Fruit fly (Drosophila melanogaster) whole organism, embryonic: Measurements from ENCODE around the gene CG16779.
A peak's percentile ranks its signal among the peaks of the same experiment; 100 is the strongest.

Experiments used
- Abd-B ChIP-seq: fragments of 200-800 bp; sonication (Bioruptor generic); optimal IDR thresholded peaks from 2 replicates; lab custom pipeline; 2018; ENCODE audit warnings: missing biosample characterization, mild to moderate bottlenecking, missing genetic modification characterization, moderate library complexity
- Asciz ChIP-seq: fragments of 200-800 bp; sonication (Bioruptor generic); optimal IDR thresholded peaks from 2 replicates; lab custom pipeline; 2017; ENCODE audit warnings: missing biosample characterization, mild to moderate bottlenecking, missing genetic modification characterization, missing genetic modification reagents
- BEAF-32 ChIP-seq: fragments of 200-800 bp; sonication (Bioruptor generic); optimal IDR thresholded peaks from 3 replicates; lab custom pipeline; 2017; ENCODE audit warnings: missing biosample characterization, missing genetic modification characterization, mild to moderate bottlenecking, moderate library complexity, missing genetic modification reagents
- CG10462 ChIP-seq: fragments of 200-800 bp; sonication (Bioruptor generic); optimal IDR thresholded peaks from 2 replicates; lab custom pipeline; 2016; ENCODE audit warnings: missing biosample characterization, missing genetic modification characterization
- CG12071 ChIP-seq: fragments of 200-800 bp; sonication (Bioruptor generic); optimal IDR thresholded peaks from 3 replicates; lab custom pipeline; 2018; ENCODE audit warnings: missing biosample characterization, mild to moderate bottlenecking, missing genetic modification characterization
- CG16813 ChIP-seq: fragments of 200-800 bp; sonication (Bioruptor generic); IDR thresholded peaks from 3 replicates; pipeline ENCODE4 v1.3.6; 2022; ENCODE audit warnings: missing biosample characterization, missing genetic modification characterization; ENCODE audit not compliant: partially characterized antibody
- CG2116 ChIP-seq: fragments of 200-800 bp; sonication (Bioruptor generic); optimal IDR thresholded peaks from 3 replicates; lab custom pipeline; 2018; ENCODE audit warnings: missing biosample characterization, mild to moderate bottlenecking, missing genetic modification characterization
- CG30403 ChIP-seq: fragments of 200-800 bp; sonication (Bioruptor generic); optimal IDR thresholded peaks from 3 replicates; lab custom pipeline; 2016; ENCODE audit warnings: missing biosample characterization, missing genetic modification characterization
- CG31224 ChIP-seq: fragments of 200-800 bp; sonication (Bioruptor generic); IDR thresholded peaks from 2 replicates; pipeline ENCODE4 v1.3.6; 2022; ENCODE audit warnings: missing biosample characterization, missing genetic modification characterization
- CG32532 ChIP-seq: fragments of 200-800 bp; sonication (Bioruptor generic); IDR thresholded peaks from 2 replicates; pipeline ENCODE4 v1.3.6; 2022; ENCODE audit warnings: missing biosample characterization, missing genetic modification characterization
- CG33557 ChIP-seq: fragments of 200-800 bp; sonication (Bioruptor generic); optimal IDR thresholded peaks from 2 replicates; lab custom pipeline; 2019; ENCODE audit warnings: missing biosample characterization, mild to moderate bottlenecking, missing genetic modification characterization, moderate library complexity
- CG34376 ChIP-seq: fragments of 200-800 bp; sonication (Bioruptor generic); optimal IDR thresholded peaks from 2 replicates; lab custom pipeline; 2018; ENCODE audit warnings: missing biosample characterization, mild to moderate bottlenecking, missing genetic modification characterization
- CG3838 ChIP-seq: fragments of 200-800 bp; sonication (Bioruptor generic); optimal IDR thresholded peaks from 3 replicates; lab custom pipeline; 2016; ENCODE audit warnings: missing biosample characterization, missing genetic modification characterization
- CG3847 ChIP-seq: fragments of 200-800 bp; sonication (Bioruptor generic); IDR thresholded peaks from 2 replicates; pipeline ENCODE4 v1.3.6; 2022; ENCODE audit warnings: missing biosample characterization, missing genetic modification characterization
- CG4854 ChIP-seq: fragments of 200-800 bp; sonication (Bioruptor generic); optimal IDR thresholded peaks from 2 replicates; lab custom pipeline; 2016; ENCODE audit warnings: missing biosample characterization, missing genetic modification characterization, inconsistent platforms
- CG5180 ChIP-seq: fragments of 200-800 bp; sonication (Bioruptor generic); optimal IDR thresholded peaks from 3 replicates; lab custom pipeline; 2017; ENCODE audit warnings: missing biosample characterization, missing genetic modification characterization, mild to moderate bottlenecking, moderate library complexity, missing genetic modification reagents
- CG5245 ChIP-seq: fragments of 200-800 bp; sonication (Bioruptor generic); optimal IDR thresholded peaks from 3 replicates; lab custom pipeline; 2016; ENCODE audit warnings: missing biosample characterization, missing genetic modification characterization
- CG6683 ChIP-seq: fragments of 200-800 bp; sonication (Bioruptor generic); optimal IDR thresholded peaks from 2 replicates; lab custom pipeline; 2017; ENCODE audit warnings: missing biosample characterization, mild to moderate bottlenecking, missing genetic modification characterization, missing genetic modification reagents
- CG6689 ChIP-seq: fragments of 200-800 bp; sonication (Bioruptor generic); IDR thresholded peaks from 2 replicates; pipeline ENCODE4 v1.3.6; 2022; ENCODE audit warnings: missing biosample characterization, missing genetic modification characterization
- CG7786 ChIP-seq: fragments of 200-800 bp; sonication (Bioruptor generic); optimal IDR thresholded peaks from 2 replicates; lab custom pipeline; 2016; ENCODE audit warnings: missing biosample characterization, missing genetic modification characterization
- CG8388 ChIP-seq: fragments of 200-800 bp; sonication (Bioruptor generic); optimal IDR thresholded peaks from 2 replicates; lab custom pipeline; 2019; ENCODE audit warnings: missing biosample characterization, mild to moderate bottlenecking, missing genetic modification characterization, moderate library complexity
- CG9817 ChIP-seq: fragments of 200-800 bp; sonication (Bioruptor generic); optimal IDR thresholded peaks from 2 replicates; lab custom pipeline; 2018; ENCODE audit warnings: missing biosample characterization, mild to moderate bottlenecking, missing genetic modification characterization, moderate library complexity
- Doc3 ChIP-seq: fragments of 200-800 bp; sonication (Bioruptor generic); IDR thresholded peaks from 3 replicates; pipeline ENCODE4 v1.3.6; 2022; ENCODE audit warnings: missing biosample characterization, missing genetic modification characterization; ENCODE audit not compliant: partially characterized antibody
- Ets65A ChIP-seq: fragments of 200-800 bp; sonication (Bioruptor generic); peaks from one replicate; lab custom pipeline; 2016; ENCODE audit warnings: missing biosample characterization, missing genetic modification characterization
- HHEX ChIP-seq: fragments of 200-800 bp; sonication (Bioruptor generic); optimal IDR thresholded peaks from 3 replicates; lab custom pipeline; 2017; ENCODE audit warnings: missing biosample characterization, mild to moderate bottlenecking, missing genetic modification characterization, missing genetic modification reagents
- MTF-1 ChIP-seq: fragments of 200-800 bp; sonication (Bioruptor generic); optimal IDR thresholded peaks from 2 replicates; lab custom pipeline; 2018; ENCODE audit warnings: missing biosample characterization, mild to moderate bottlenecking, missing genetic modification characterization, borderline replicate concordance
- NK7.1 ChIP-seq: fragments of 200-800 bp; sonication (Bioruptor generic); optimal IDR thresholded peaks from 3 replicates; lab custom pipeline; 2016; ENCODE audit warnings: missing biosample characterization, missing genetic modification characterization
- Sin3A ChIP-seq: fragments of >200 bp; optimal IDR thresholded peaks from 2 replicates; lab custom pipeline; 2018
- Sry-δ ChIP-seq: fragments of 200-800 bp; sonication (Bioruptor generic); optimal IDR thresholded peaks from 2 replicates; lab custom pipeline; 2016; ENCODE audit warnings: missing biosample characterization, missing genetic modification characterization
- al ChIP-seq: fragments of 200-800 bp; sonication (Bioruptor generic); IDR thresholded peaks from 2 replicates; pipeline ENCODE4 v1.3.6; 2022; ENCODE audit warnings: missing biosample characterization, missing genetic modification characterization
- br ChIP-seq: fragments of >200 bp; optimal IDR thresholded peaks from 2 replicates; lab custom pipeline; 2017
- dimm ChIP-seq: fragments of 200-800 bp; sonication (Bioruptor generic); IDR thresholded peaks from 2 replicates; pipeline ENCODE4 v1.3.6; 2022; ENCODE audit warnings: missing biosample characterization, missing genetic modification characterization
- dysf ChIP-seq: fragments of 200-800 bp; sonication (Bioruptor generic); IDR thresholded peaks from 3 replicates; pipeline ENCODE4 v1.3.6; 2022; ENCODE audit warnings: missing biosample characterization, missing genetic modification characterization
- esg ChIP-seq: fragments of 200-800 bp; sonication (Bioruptor generic); conservative IDR thresholded peaks from 2 replicates; pipeline ENCODE4 v1.3.6; 2022; ENCODE audit warnings: missing biosample characterization, missing genetic modification characterization
- fd96Cb ChIP-seq: fragments of 200-800 bp; sonication (Bioruptor generic); optimal IDR thresholded peaks from 2 replicates; lab custom pipeline; 2018; ENCODE audit warnings: missing biosample characterization, mild to moderate bottlenecking, missing genetic modification characterization, moderate library complexity
- fu2 ChIP-seq: fragments of 200-800 bp; sonication (Bioruptor generic); optimal IDR thresholded peaks from 2 replicates; lab custom pipeline; 2016; ENCODE audit warnings: missing biosample characterization, missing genetic modification characterization
- gcm2 ChIP-seq: fragments of 200-800 bp; sonication (Bioruptor generic); optimal IDR thresholded peaks from 2 replicates; lab custom pipeline; 2016; ENCODE audit warnings: missing biosample characterization, missing genetic modification characterization
- gt ChIP-seq: fragments of 200-800 bp; sonication (Bioruptor generic); IDR thresholded peaks from 2 replicates; pipeline ENCODE4 v1.3.6; 2022; ENCODE audit warnings: missing biosample characterization, missing genetic modification characterization
- hkb ChIP-seq, 2 experiments: fragments of 200-800 bp in 1 of 2; fragments of >200 bp in 1 of 2; sonication (Bioruptor generic) in 1 of 2; IDR thresholded peaks in 1 of 2; optimal IDR thresholded peaks in 1 of 2; 2 replicates each; pipeline versions ENCODE4 v1.3.6 to Lab custom; 2017 to 2022; ENCODE audit warnings: missing biosample characterization in 1 of 2, missing genetic modification characterization in 1 of 2
- jumu ChIP-seq: fragments of 200-800 bp; sonication (Bioruptor generic); optimal IDR thresholded peaks from 3 replicates; lab custom pipeline; 2016; ENCODE audit warnings: missing biosample characterization, missing genetic modification characterization
- lmd ChIP-seq: fragments of 200-800 bp; sonication (Bioruptor generic); IDR thresholded peaks from 2 replicates; pipeline ENCODE4 v1.3.6; 2022; ENCODE audit warnings: missing biosample characterization, missing genetic modification characterization
- odd ChIP-seq: fragments of 200-800 bp; sonication (Bioruptor generic); optimal IDR thresholded peaks from 2 replicates; lab custom pipeline; 2017; ENCODE audit warnings: missing biosample characterization, mild to moderate bottlenecking, missing genetic modification characterization
- pho ChIP-seq: fragments of 200-800 bp; sonication (Bioruptor generic); optimal IDR thresholded peaks from 2 replicates; lab custom pipeline; 2016; ENCODE audit warnings: missing biosample characterization, missing genetic modification characterization
- sens ChIP-seq: fragments of 200-800 bp; sonication (Bioruptor generic); peaks from one replicate; lab custom pipeline; 2016; ENCODE audit warnings: missing biosample characterization, missing genetic modification characterization
- sim ChIP-seq: fragments of 200-800 bp; sonication (Bioruptor generic); IDR thresholded peaks from 2 replicates; pipeline ENCODE4 v1.3.6; 2022; ENCODE audit warnings: missing biosample characterization, missing genetic modification characterization
- sisA ChIP-seq: fragments of 200-800 bp; sonication (Bioruptor generic); IDR thresholded peaks from 2 replicates; pipeline ENCODE4 v1.3.6; 2022; ENCODE audit warnings: missing biosample characterization, missing genetic modification characterization
- ssp ChIP-seq: fragments of 200-800 bp; sonication (Bioruptor generic); IDR thresholded peaks from 2 replicates; pipeline ENCODE4 v1.3.6; 2022; ENCODE audit warnings: missing biosample characterization, missing genetic modification characterization
- stwl ChIP-seq: fragments of 200-800 bp; sonication (Bioruptor generic); optimal IDR thresholded peaks from 3 replicates; lab custom pipeline; 2018; ENCODE audit warnings: missing biosample characterization, mild to moderate bottlenecking, missing genetic modification characterization, moderate library complexity
- tna ChIP-seq: fragments of 200-800 bp; sonication (Bioruptor generic); IDR thresholded peaks from 2 replicates; pipeline ENCODE4 v1.3.6; 2022; ENCODE audit warnings: missing biosample characterization, missing genetic modification characterization; ENCODE audit not compliant: partially characterized antibody
- toy ChIP-seq: fragments of 200-800 bp; sonication (Bioruptor generic); IDR thresholded peaks from 2 replicates; pipeline ENCODE4 v1.3.6; 2022; ENCODE audit warnings: missing biosample characterization, missing genetic modification characterization
- vvl ChIP-seq: fragments of 200-800 bp; sonication (Bioruptor generic); IDR thresholded peaks from 2 replicates; pipeline ENCODE4 v1.3.6; 2022; ENCODE audit warnings: missing biosample characterization, missing genetic modification characterization

The CG16779 gene

DNA sequence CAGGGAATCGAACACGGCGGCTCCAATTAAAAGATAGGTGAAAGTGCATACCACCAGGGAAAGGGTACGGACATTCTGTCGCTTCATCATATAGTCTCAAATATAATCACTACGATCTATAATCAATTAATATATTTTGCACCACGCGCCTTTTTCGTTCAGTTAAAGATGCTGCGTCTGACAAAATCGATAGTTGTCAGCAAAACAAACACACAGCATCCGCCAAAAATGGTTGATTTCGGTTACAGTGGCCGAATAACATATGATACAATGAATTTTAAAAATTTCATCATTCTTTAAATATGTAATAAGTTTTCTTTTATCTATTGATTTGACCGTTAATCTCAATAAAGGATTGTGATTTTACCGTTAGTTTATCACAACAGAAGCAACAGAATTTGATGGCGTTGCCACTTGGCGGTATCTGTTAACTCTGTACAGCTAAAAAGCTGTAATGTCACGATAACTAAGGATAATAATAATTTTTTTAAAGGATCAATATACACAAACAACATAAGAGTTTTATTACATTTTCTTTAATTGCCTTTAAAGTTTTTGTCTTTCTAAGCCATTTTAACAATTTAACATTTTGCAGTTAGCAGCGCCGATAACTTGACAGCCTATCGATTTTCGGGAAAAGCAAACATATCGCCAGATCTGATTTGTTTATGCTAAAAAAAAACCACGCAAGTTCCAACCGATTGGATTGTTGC is 81.4 kb downstream of the CG16779 start, which contains the start of the genes Task7 and alpha-Man-IIa (continued):
- TF ChIP-seq Abd-B (no peak), gt (no peak), CG5245 (GFP tag; lab: Kevin White, UChicago) (no peak), CG33557 (no peak), ssp (no peak), CG3847 (no peak), vvl (GFP tag; lab: Robert Waterston, UW) (no peak), al (GFP tag; lab: Robert Waterston, UW) (no peak), fd96Cb (tag; lab: Kevin White, UChicago) (no peak), toy (GFP tag; lab: Robert Waterston, UW) (no peak), CG5180 (GFP tag; lab: Kevin White, UChicago) (peak; percentile 46), lmd (GFP tag; lab: Robert Waterston, UW) (no peak), esg (GFP tag; lab: Robert Waterston, UW) (no peak), jumu (no peak), stwl (peak; percentile 58), sens (peak; percentile 83), CG4854 (GFP tag; lab: Kevin White, UChicago) (no peak), dysf (GFP tag; lab: Robert Waterston, UW) (no peak), BEAF-32 (peak; percentile 46), Sin3A (peak; percentile 24), CG34376 (GFP tag; lab: Kevin White, UChicago) (no peak), CG12071 (GFP tag; lab: Kevin White, UChicago) (no peak), CG2116 (GFP tag; lab: Kevin White, UChicago) (peak; percentile 66), hkb (optimal IDR thresholded peaks at IDR 0.05; lab: Kevin White, UChicago) (no peak), hkb (GFP tag; IDR thresholded peaks at IDR 0.05; lab: Robert Waterston, UW) (no peak), odd (GFP tag; lab: Kevin White, UChicago) (no peak), pho (GFP tag; lab: Kevin White, UChicago) (no peak), CG9817 (no peak), gcm2 (GFP tag; lab: Kevin White, UChicago) (no peak), br (lab: Kevin White, UChicago) (no peak), MTF-1 (GFP tag; lab: Kevin White, UChicago) (no peak), sim (GFP tag; lab: Robert Waterston, UW) (no peak), CG6683 (GFP tag; lab: Kevin White, UChicago) (no peak), CG6689 (GFP tag; lab: Robert Waterston, UW) (no peak), CG7786 (GFP tag; lab: Kevin White, UChicago) (no peak), CG8388 (GFP tag; lab: Kevin White, UChicago) (no peak), Asciz (GFP tag; lab: Kevin White, UChicago) (no peak), CG16813 (GFP tag; lab: Robert Waterston, UW) (0 out of 3 replicates have a peak, but pooled peaks have one; percentile 7), Doc3 (GFP tag; lab: Robert Waterston, UW) (0 out of 3 replicates have a peak, but pooled peaks have one; percentile 47), HHEX (GFP tag; lab: Kevin White, UChicago) (no peak), CG31224 (GFP tag; lab: Robert Waterston, UW) (no peak), tna (no peak), CG3838 (GFP tag; lab: Kevin White, UChicago) (no peak), Sry-δ (GFP tag; lab: Kevin White, UChicago) (peak; percentile 2), CG30403 (GFP tag; lab: Kevin White, UChicago) (no peak), NK7.1 (GFP tag; lab: Kevin White, UChicago) (no peak), dimm (no peak), sisA (GFP tag; lab: Robert Waterston, UW) (no peak), fu2 (GFP tag; lab: Kevin White, UChicago) (no peak), Ets65A (GFP tag; lab: Kevin White, UChicago) (no peak), CG10462 (GFP tag; lab: Kevin White, UChicago) (peak; percentile 50), CG32532 (no peak)
